Worm (Caenorhabditis elegans): ENCODE data around the gene C37C3.12.

Gene C37C3.12

DNA sequence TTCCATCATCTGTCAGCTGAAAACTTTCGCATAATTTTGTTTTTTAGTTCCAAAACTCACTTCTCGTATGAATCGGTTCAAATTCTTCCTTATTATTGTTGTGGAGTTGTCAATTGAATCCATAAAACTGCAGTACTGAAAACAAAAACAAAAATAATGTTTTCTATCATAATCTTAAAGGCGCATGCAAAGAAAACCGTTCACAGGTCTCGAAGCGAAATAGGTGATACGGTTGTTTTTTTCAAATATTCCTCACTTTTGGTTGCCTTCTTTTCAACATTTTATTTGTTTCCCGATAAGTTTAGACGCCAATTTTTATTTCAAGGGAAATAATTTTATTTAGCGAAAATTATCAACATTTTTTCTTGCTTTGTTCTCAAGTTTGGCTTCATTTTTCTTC, 35.8 kb downstream of the C37C3.12 start:
- no peak for TF ChIP-seq ztf-3 (GFP tag; optimal IDR thresholded peaks at IDR 0.05)
- peak; percentile 71 for TF ChIP-seq lsl-1 (GFP tag; optimal IDR thresholded peaks at IDR 0.05)
- no peak for TF ChIP-seq snpc-4 (GFP tag; optimal IDR thresholded peaks at IDR 0.05)
- TF ChIP-seq snpc-4 (tag; optimal IDR thresholded peaks at IDR 0.05), result no peak
- TF ChIP-seq nfyb-1 (GFP tag; IDR thresholded peaks at IDR 0.05), result no peak
- peak; percentile 80 for TF ChIP-seq F33H1.4 (GFP tag; IDR thresholded peaks at IDR 0.05)

- TF ChIP-seq snpc-1.1 (tag; optimal IDR thresholded peaks at IDR 0.05; ENCODE audit: insufficient read depth), result no peak
- no peak for TF ChIP-seq lsl-1 (GFP tag; optimal IDR thresholded peaks at IDR 0.05)
- no peak for TF ChIP-seq cebp-2 (GFP tag; IDR thresholded peaks at IDR 0.05)
- no peak for TF ChIP-seq B0261.1 (tag; optimal IDR thresholded peaks at IDR 0.05)
- no peak for TF ChIP-seq sea-2 (GFP tag; IDR thresholded peaks at IDR 0.05)
- TF ChIP-seq attf-5 (GFP tag; optimal IDR thresholded peaks at IDR 0.05), result no peak
- no peak for TF ChIP-seq D2030.7 (GFP tag; IDR thresholded peaks at IDR 0.05)
- TF ChIP-seq ztf-26 (tag; optimal IDR thresholded peaks at IDR 0.05), result no peak
- TF ChIP-seq dpff-1 (tag; optimal IDR thresholded peaks at IDR 0.05), result no peak
- no peak for TF ChIP-seq repo-1 (tag; optimal IDR thresholded peaks at IDR 0.05)
- TF ChIP-seq pha-4 (tag; optimal IDR thresholded peaks at IDR 0.05), result no peak
Observed at ce11 chrV:7798079-7798478, 41.3 kb downstream of the C37C3.12 start, which contains the start of gene ZK742.7. ZK742.7 (plus strand) TSS chrV:7798379.

ce11 chrV:7793067-7793466, 46.3 kb downstream of the C37C3.12 start, which contains the start of gene flp-21:
flp-21 (plus strand) TSS chrV:7793367.
- TF ChIP-seq madf-6 (GFP tag; IDR thresholded peaks at IDR 0.05) (no peak), nhr-179 (tag; optimal IDR thresholded peaks at IDR 0.05) (no peak), ceh-58 (GFP tag; IDR thresholded peaks at IDR 0.05) (no peak), B0261.1 (tag; optimal IDR thresholded peaks at IDR 0.05) (no peak), tbx-9 (tag; optimal IDR thresholded peaks at IDR 0.05; ENCODE audit: borderline replicate concordance) (no peak), dpl-1 (GFP tag; optimal IDR thresholded peaks at IDR 0.05) (no peak), F52B5.7 (tag; optimal IDR thresholded peaks at IDR 0.05) (no peak), madf-3 (GFP tag; IDR thresholded peaks at IDR 0.05) (no peak), Y53F4B.3 (GFP tag; IDR thresholded peaks at IDR 0.05) (no peak), F33H1.4 (GFP tag; IDR thresholded peaks at IDR 0.05) (no peak), mel-28 (tag; optimal IDR thresholded peaks at IDR 0.05; ENCODE audit: borderline replicate concordance) (no peak)

Data from whole organism, young adult.